Worm (Caenorhabditis elegans) whole organism, L3 larva: ENCODE measurements around the gene best-12.

ENCODE experiments used
- aly-2 ChIP-seq: fragments of 150-350 bp; optimal IDR thresholded peaks from 2 replicates; lab custom pipeline; 2014; ENCODE audit warnings: missing biosample characterization, missing genetic modification characterization
- ceh-16 ChIP-seq: sonication (generic microtip); optimal IDR thresholded peaks from 2 replicates; lab custom pipeline; 2017; ENCODE audit warnings: missing biosample characterization, missing genetic modification characterization
- ceh-28 ChIP-seq: fragments of 150-350 bp; optimal IDR thresholded peaks from 2 replicates; lab custom pipeline; 2014; ENCODE audit warnings: missing biosample characterization, missing genetic modification reagents, missing genetic modification characterization
- ceh-82 ChIP-seq: fragments of 150-350 bp; optimal IDR thresholded peaks from 2 replicates; lab custom pipeline; 2014; ENCODE audit warnings: missing biosample characterization, missing genetic modification characterization
- ceh-9 ChIP-seq: sonication (generic microtip); optimal IDR thresholded peaks from 2 replicates; lab custom pipeline; 2018; ENCODE audit warnings: missing biosample characterization, missing genetic modification characterization
- daf-12 ChIP-seq: fragments of 150-350 bp; optimal IDR thresholded peaks from 2 replicates; lab custom pipeline; 2014; ENCODE audit warnings: missing biosample characterization, missing genetic modification reagents, missing genetic modification characterization
- egl-27 ChIP-seq: sonication (generic microtip); optimal IDR thresholded peaks from 4 replicates; lab custom pipeline; 2017; ENCODE audit warnings: missing biosample characterization, missing genetic modification reagents, missing genetic modification characterization
- egl-5 ChIP-seq: fragments of 150-350 bp; optimal IDR thresholded peaks from 2 replicates; lab custom pipeline; 2017; ENCODE audit warnings: missing biosample characterization, missing genetic modification reagents, missing genetic modification characterization, inconsistent platforms
- elt-1 ChIP-seq: fragments of 150-350 bp; optimal IDR thresholded peaks from 2 replicates; lab custom pipeline; 2014; ENCODE audit warnings: missing biosample characterization, missing genetic modification characterization
- elt-3 ChIP-seq, 3 experiments: fragments of 150-350 bp in 1 of 3; sonication (generic microtip) in 2 of 3; optimal IDR thresholded peaks; 2 replicates in 2 of 3; 4 replicates in 1 of 3; lab custom pipeline; 2014 to 2017; ENCODE audit warnings: missing biosample characterization in 3 of 3, missing genetic modification characterization in 3 of 3
- fkh-10 ChIP-seq: sonication (generic microtip); optimal IDR thresholded peaks from 2 replicates; lab custom pipeline; 2017; ENCODE audit warnings: missing biosample characterization, missing genetic modification reagents, missing genetic modification characterization
- fos-1 ChIP-seq: fragments of 150-350 bp; optimal IDR thresholded peaks from 2 replicates; lab custom pipeline; 2014; ENCODE audit warnings: missing biosample characterization, missing genetic modification characterization
- lin-15B ChIP-seq: fragments of 150-350 bp; optimal IDR thresholded peaks from 2 replicates; lab custom pipeline; 2014; ENCODE audit warnings: missing biosample characterization, missing genetic modification characterization
- lin-39 ChIP-seq: fragments of 150-350 bp; optimal IDR thresholded peaks from 2 replicates; lab custom pipeline; 2018; ENCODE audit warnings: missing biosample characterization, missing genetic modification reagents, missing genetic modification characterization
- lsy-12 ChIP-seq: sonication (generic microtip); optimal IDR thresholded peaks from 2 replicates; lab custom pipeline; 2016; ENCODE audit warnings: mild to moderate bottlenecking, missing genetic modification characterization, missing compliant biosample characterization
- mml-1 ChIP-seq: fragments of 150-350 bp; sonication (generic microtip); optimal IDR thresholded peaks from 3 replicates; lab custom pipeline; 2014; ENCODE audit warnings: missing biosample characterization, missing genetic modification characterization
- nfya-1 ChIP-seq: sonication (generic microtip); optimal IDR thresholded peaks from 2 replicates; lab custom pipeline; 2017; ENCODE audit warnings: missing genetic modification characterization, mild to moderate bottlenecking, missing compliant biosample characterization, antibody characterized with exemption, moderate library complexity; ENCODE audit not compliant: insufficient read depth
- nhr-12 ChIP-seq: fragments of 150-350 bp; optimal IDR thresholded peaks from 2 replicates; lab custom pipeline; 2014; ENCODE audit warnings: missing biosample characterization, missing genetic modification characterization
- nhr-23 ChIP-seq: fragments of 150-350 bp; optimal IDR thresholded peaks from 2 replicates; lab custom pipeline; 2014; ENCODE audit warnings: missing biosample characterization, missing genetic modification reagents, missing genetic modification characterization
- nhr-237 ChIP-seq: fragments of 150-350 bp; optimal IDR thresholded peaks from 2 replicates; lab custom pipeline; 2014; ENCODE audit warnings: missing biosample characterization, missing genetic modification characterization
- nhr-25 ChIP-seq: sonication (generic microtip); optimal IDR thresholded peaks from 2 replicates; lab custom pipeline; 2017; ENCODE audit warnings: missing biosample characterization, missing genetic modification characterization
- nhr-28 ChIP-seq: fragments of 150-350 bp; optimal IDR thresholded peaks from 2 replicates; lab custom pipeline; 2014; ENCODE audit warnings: missing biosample characterization, missing genetic modification characterization
- nhr-43 ChIP-seq: sonication (generic microtip); optimal IDR thresholded peaks from 2 replicates; lab custom pipeline; 2016; ENCODE audit warnings: mild to moderate bottlenecking, missing genetic modification characterization, missing compliant biosample characterization; ENCODE audit not compliant: poor library complexity, severe bottlenecking
- nhr-76 ChIP-seq: fragments of 150-350 bp; sonication (generic microtip); optimal IDR thresholded peaks from 5 replicates; lab custom pipeline; 2014; ENCODE audit warnings: missing biosample characterization, missing genetic modification characterization
- nhr-77 ChIP-seq: fragments of 150-350 bp; optimal IDR thresholded peaks from 2 replicates; lab custom pipeline; 2014; ENCODE audit warnings: missing biosample characterization, missing genetic modification characterization
- pha-4 ChIP-seq: fragments of 150-350 bp; optimal IDR thresholded peaks from 2 replicates; lab custom pipeline; 2014; ENCODE audit warnings: missing biosample characterization, missing genetic modification reagents, missing genetic modification characterization
- pqm-1 ChIP-seq: fragments of 150-350 bp; optimal IDR thresholded peaks from 2 replicates; lab custom pipeline; 2017; ENCODE audit warnings: missing biosample characterization, missing genetic modification characterization, inconsistent platforms
- sea-2 ChIP-seq: fragments of 150-350 bp; sonication (generic microtip); optimal IDR thresholded peaks from 4 replicates; lab custom pipeline; 2014; ENCODE audit warnings: missing biosample characterization, missing genetic modification reagents, missing genetic modification characterization
- skn-1 ChIP-seq: fragments of 150-350 bp; optimal IDR thresholded peaks from 2 replicates; lab custom pipeline; 2014; ENCODE audit warnings: missing biosample characterization, missing genetic modification characterization
- snpc-4 ChIP-seq: fragments of 150-350 bp; optimal IDR thresholded peaks from 2 replicates; lab custom pipeline; 2014; ENCODE audit warnings: missing biosample characterization, missing genetic modification characterization
- tbx-2 ChIP-seq: sonication (generic microtip); optimal IDR thresholded peaks from 2 replicates; lab custom pipeline; 2016; ENCODE audit warnings: mild to moderate bottlenecking, missing genetic modification characterization, missing compliant biosample characterization
- unc-39 ChIP-seq: sonication (generic microtip); optimal IDR thresholded peaks from 4 replicates; lab custom pipeline; 2017; ENCODE audit warnings: missing biosample characterization, missing genetic modification characterization
- unc-62 ChIP-seq: fragments of 150-350 bp; sonication (generic microtip); optimal IDR thresholded peaks from 4 replicates; lab custom pipeline; 2014; ENCODE audit warnings: missing biosample characterization, missing genetic modification reagents, missing genetic modification characterization
- ztf-4 ChIP-seq: fragments of 150-350 bp; optimal IDR thresholded peaks from 2 replicates; lab custom pipeline; 2014; ENCODE audit warnings: missing biosample characterization, missing genetic modification characterization

best-12 gene

ce11 chrV:16009564-16009963 lies 39.7 kb upstream of the best-12 start, which contains the start of gene str-233:
Gene str-233 (minus strand): TSS chrV:16009664.
- no peak for TF ChIP-seq egl-5 (tag; lab: Kevin White, UChicago)
- no peak for TF ChIP-seq elt-1 (tag; lab: Kevin White, UChicago)
- no peak for TF ChIP-seq snpc-4
- TF ChIP-seq ceh-16 (tag; lab: Kevin White, UChicago), result no peak
- TF ChIP-seq, all 47 proteins: peak for 0

- TF ChIP-seq sea-2 (GFP tag; lab: Kevin White, UChicago) (no peak), fos-1 (tag; lab: Kevin White, UChicago) (no peak), snpc-4 (no peak), egl-27 (tag; lab: Kevin White, UChicago) (no peak), nhr-23 (no peak), nhr-77 (tag; lab: Kevin White, UChicago) (no peak), elt-3 (tag; optimal IDR thresholded peaks at IDR 0.05; lab: Kevin White, UChicago) (no peak), daf-12 (tag; lab: Kevin White, UChicago) (no peak), ztf-4 (tag; lab: Kevin White, UChicago) (no peak), nhr-237 (tag; lab: Kevin White, UChicago) (no peak)
Observed at ce11 chrV:16015652-16016051, 33.6 kb upstream of the best-12 start, which contains the start of gene str-232. Gene str-232 (minus strand): TSS chrV:16015752.

ce11 chrV:16016977-16017376 lies 32.3 kb upstream of the best-12 start:
- TF ChIP-seq lin-39 (no peak), nhr-28 (tag; lab: Kevin White, UChicago) (no peak), fos-1 (tag; lab: Kevin White, UChicago) (no peak), aly-2 (tag; lab: Kevin White, UChicago) (no peak), ceh-82 (tag; lab: Kevin White, UChicago) (no peak), daf-12 (tag; lab: Kevin White, UChicago) (no peak), egl-5 (tag; lab: Kevin White, UChicago) (no peak), nhr-237 (tag; lab: Kevin White, UChicago) (no peak), ztf-4 (tag; lab: Kevin White, UChicago) (no peak), mml-1 (tag; lab: Kevin White, UChicago) (no peak), pqm-1 (tag; lab: Kevin White, UChicago) (no peak), lsy-12 (tag; lab: Kevin White, UChicago) (no peak), fkh-10 (no peak), ceh-9 (tag; lab: Kevin White, UChicago) (no peak), nfya-1 (tag; lab: Kevin White, UChicago) (no peak), nhr-23 (no peak), nhr-25 (tag; lab: Kevin White, UChicago) (no peak), nhr-76 (tag; lab: Kevin White, UChicago) (no peak), lin-15B (no peak)

- no peak for TF ChIP-seq nhr-237 (tag; lab: Kevin White, UChicago)
Observed at ce11 chrV:16017671-16018070, 31.6 kb upstream of the best-12 start, which contains the start of gene srx-43. Gene srx-43 (plus strand): TSS chrV:16017971.

ce11 chrV:16020042-16020441 lies 29.2 kb upstream of the best-12 start, which contains the start of gene srx-44:
Gene srx-44 (plus strand): TSS chrV:16020342.
- no peak for TF ChIP-seq egl-5 (tag; lab: Kevin White, UChicago)

ce11 chrV:16022600-16022999 lies 26.7 kb upstream of the best-12 start:
- TF ChIP-seq nhr-23 (peak; percentile 6), nhr-43 (peak; percentile 57), unc-62 (GFP tag; lab: Kevin White, UChicago) (no peak), ceh-9 (tag; lab: Kevin White, UChicago) (no peak), elt-1 (tag; lab: Kevin White, UChicago) (no peak), lin-39 (peak; percentile 0)
- TF ChIP-seq, all 47 proteins: peak for 3

- TF ChIP-seq tbx-2 (tag; lab: Kevin White, UChicago) (no peak), elt-1 (tag; lab: Kevin White, UChicago) (no peak), fkh-10 (no peak), nhr-12 (tag; lab: Kevin White, UChicago) (no peak), nhr-43 (no peak), unc-39 (tag; lab: Kevin White, UChicago) (no peak), pha-4 (tag; lab: Kevin White, UChicago) (no peak), fos-1 (tag; lab: Kevin White, UChicago) (no peak), skn-1 (tag; lab: Kevin White, UChicago) (no peak), ceh-9 (tag; lab: Kevin White, UChicago) (no peak), ceh-28 (tag; lab: Kevin White, UChicago) (no peak), nhr-77 (tag; lab: Kevin White, UChicago) (no peak)
Observed at ce11 chrV:16023051-16023450, 26.2 kb upstream of the best-12 start, which contains the start of gene cwc-15. Gene cwc-15 (plus strand): TSS chrV:16023351.
